Worm (Caenorhabditis elegans) whole organism, early embryonic: ENCODE data around the gene ugt-2.

Source experiments
- B0310.2 ChIP-seq: sonication (generic microtip); optimal IDR thresholded peaks from 2 replicates; lab custom pipeline; 2016; ENCODE audit warnings: mild to moderate bottlenecking, missing genetic modification characterization, missing compliant biosample characterization
- F13C5.2 ChIP-seq: sonication (generic microtip); optimal IDR thresholded peaks from 2 replicates; lab custom pipeline; 2017; ENCODE audit warnings: mild to moderate bottlenecking, missing genetic modification characterization, inconsistent platforms, missing compliant biosample characterization
- aly-1 ChIP-seq: sonication (generic microtip); optimal IDR thresholded peaks from 2 replicates; lab custom pipeline; 2016; ENCODE audit warnings: missing genetic modification characterization, missing compliant biosample characterization
- ama-1 ChIP-seq: fragments of 150-350 bp; optimal IDR thresholded peaks from 2 replicates; lab custom pipeline; 2014
- ceh-13 ChIP-seq: fragments of 200-800 bp; sonication (Bioruptor generic); optimal IDR thresholded peaks from 2 replicates; lab custom pipeline; 2018; ENCODE audit warnings: mild to moderate bottlenecking, missing genetic modification characterization, missing compliant biosample characterization
- ceh-36 ChIP-seq: sonication (generic microtip); optimal IDR thresholded peaks from 2 replicates; lab custom pipeline; 2016; ENCODE audit warnings: missing genetic modification characterization, inconsistent platforms, missing compliant biosample characterization
- ets-7 ChIP-seq: sonication (generic microtip); optimal IDR thresholded peaks from 2 replicates; lab custom pipeline; 2016; ENCODE audit warnings: missing genotype, missing genetic modification characterization, missing compliant biosample characterization
- flt-1 ChIP-seq: fragments of 200-800 bp; sonication (Bioruptor generic); IDR thresholded peaks from 2 replicates; pipeline ENCODE4 v1.3.6; 2022; ENCODE audit warnings: missing genetic modification characterization, missing compliant biosample characterization
- hmbx-1 ChIP-seq: sonication (generic microtip); optimal IDR thresholded peaks from 2 replicates; lab custom pipeline; 2016; ENCODE audit warnings: mild to moderate bottlenecking, missing genetic modification characterization, missing compliant biosample characterization
- hmg-4 ChIP-seq: fragments of 200-800 bp; sonication (Bioruptor generic); optimal IDR thresholded peaks from 2 replicates; lab custom pipeline; 2018; ENCODE audit warnings: mild to moderate bottlenecking, missing genetic modification characterization, missing compliant biosample characterization
- hnd-1 ChIP-seq: sonication (generic microtip); optimal IDR thresholded peaks from 2 replicates; lab custom pipeline; 2016; ENCODE audit warnings: missing genetic modification characterization, missing compliant biosample characterization
- pes-1 ChIP-seq: fragments of 200-800 bp; sonication (Bioruptor generic); IDR thresholded peaks from 2 replicates; pipeline ENCODE4 v1.3.6; 2022; ENCODE audit warnings: missing genetic modification reagents, missing genetic modification characterization, missing compliant biosample characterization
- scrt-1 ChIP-seq: fragments of 200-800 bp; sonication (Bioruptor generic); IDR thresholded peaks from 2 replicates; pipeline ENCODE4 v1.3.6; 2022; ENCODE audit warnings: missing genetic modification characterization, missing compliant biosample characterization
- sea-1 ChIP-seq: fragments of 200-800 bp; sonication (Bioruptor generic); conservative IDR thresholded peaks from 2 replicates; pipeline ENCODE4 v1.3.6; 2022; ENCODE audit warnings: missing genetic modification characterization, missing compliant biosample characterization
- tbx-11 ChIP-seq: fragments of 200-800 bp; sonication (Bioruptor generic); IDR thresholded peaks from 2 replicates; pipeline ENCODE4 v1.3.6; 2022; ENCODE audit warnings: missing genetic modification characterization, missing compliant biosample characterization
- tbx-37 ChIP-seq: fragments of 200-800 bp; sonication (Bioruptor generic); conservative IDR thresholded peaks from 2 replicates; pipeline ENCODE4 v1.3.6; 2022; ENCODE audit warnings: missing genetic modification reagents, missing genetic modification characterization, missing compliant biosample characterization
- tra-4 ChIP-seq: sonication (generic microtip); optimal IDR thresholded peaks from 2 replicates; lab custom pipeline; 2017; ENCODE audit warnings: missing genetic modification characterization, missing compliant biosample characterization

Gene ugt-2

ce11 chrV:10382142-10382541 is 16.5 kb upstream of the ugt-2 start, which contains the start of gene pqn-2:
Gene pqn-2, plus strand, starts transcription at chrV:10382442.
- no peak for TF ChIP-seq tbx-11 (GFP tag; lab: Robert Waterston, UW)

- TF ChIP-seq pes-1 (GFP tag; lab: Robert Waterston, UW), result no peak
- no peak for TF ChIP-seq tbx-11 (GFP tag; lab: Robert Waterston, UW)
- no peak for TF ChIP-seq ceh-36
- no peak for TF ChIP-seq ets-7
- TF ChIP-seq tra-4 (tag; lab: Kevin White, UChicago), result no peak
- TF ChIP-seq ama-1, result no peak
- TF ChIP-seq hmg-4, result no peak
- TF ChIP-seq aly-1 (tag; lab: Kevin White, UChicago), result no peak
Measured at ce11 chrV:10383950-10384349, 14.7 kb upstream of the ugt-2 start, which contains the start of gene spe-10. Gene spe-10, plus strand, starts transcription at chrV:10384250.

ce11 chrV:10387412-10387811 is 11.2 kb upstream of the ugt-2 start:
- TF ChIP-seq ceh-36, result no peak
- no peak for TF ChIP-seq aly-1 (tag; lab: Kevin White, UChicago)
- TF ChIP-seq hmbx-1 (tag; lab: Kevin White, UChicago), result no peak

- TF ChIP-seq ets-7, result no peak
- no peak for TF ChIP-seq hmg-4
- TF ChIP-seq sea-1 (GFP tag; lab: Robert Waterston, UW), result no peak
- TF ChIP-seq hnd-1 (tag; lab: Kevin White, UChicago), result no peak
- no peak for TF ChIP-seq ama-1
Measured at ce11 chrV:10388318-10388717, 10.3 kb upstream of the ugt-2 start, which contains the start of gene AC3.5. Gene AC3.5, plus strand, starts transcription at chrV:10388527.

- TF ChIP-seq F13C5.2 (tag; lab: Kevin White, UChicago) (no peak), hmg-4 (no peak), ets-7 (no peak), flt-1 (GFP tag; lab: Robert Waterston, UW) (no peak), scrt-1 (GFP tag; lab: Robert Waterston, UW) (no peak), tbx-11 (GFP tag; lab: Robert Waterston, UW) (no peak), B0310.2 (tag; lab: Kevin White, UChicago) (no peak), hmbx-1 (tag; lab: Kevin White, UChicago) (no peak), hnd-1 (tag; lab: Kevin White, UChicago) (no peak), tbx-37 (GFP tag; lab: Robert Waterston, UW) (no peak), ceh-13 (GFP tag; lab: Kevin White, UChicago) (no peak), ama-1 (no peak), aly-1 (tag; lab: Kevin White, UChicago) (no peak), sea-1 (GFP tag; lab: Robert Waterston, UW) (no peak), ceh-36 (no peak)
Measured at ce11 chrV:10393708-10394107, 4.9 kb upstream of the ugt-2 start.

ce11 chrV:10395173-10395766 is 3.3 kb upstream of the ugt-2 start, which contains the start of the genes col-151 and ugt-1:
Gene col-151, minus strand, starts transcription at chrV:10395223.
Gene ugt-1, plus strand, starts transcription at chrV:10395663.
- no peak for TF ChIP-seq sea-1 (GFP tag; lab: Robert Waterston, UW)
- no peak for TF ChIP-seq tbx-11 (GFP tag; lab: Robert Waterston, UW)
- no peak for TF ChIP-seq hmg-4
- TF ChIP-seq B0310.2 (tag; lab: Kevin White, UChicago), result no peak
- TF ChIP-seq tbx-37 (GFP tag; lab: Robert Waterston, UW), result no peak
- no peak for TF ChIP-seq scrt-1 (GFP tag; lab: Robert Waterston, UW)
- no peak for TF ChIP-seq hmbx-1 (tag; lab: Kevin White, UChicago)
- TF ChIP-seq ceh-13 (GFP tag; lab: Kevin White, UChicago), result no peak
- TF ChIP-seq ama-1, result no peak
- TF ChIP-seq F13C5.2 (tag; lab: Kevin White, UChicago), result no peak
- no peak for TF ChIP-seq flt-1 (GFP tag; lab: Robert Waterston, UW)
- no peak for TF ChIP-seq ets-7
- TF ChIP-seq hnd-1 (tag; lab: Kevin White, UChicago), result no peak
- no peak for TF ChIP-seq tra-4 (tag; lab: Kevin White, UChicago)
- no peak for TF ChIP-seq pes-1 (GFP tag; lab: Robert Waterston, UW)
- TF ChIP-seq aly-1 (tag; lab: Kevin White, UChicago), result no peak
- no peak for TF ChIP-seq ceh-36

ce11 chrV:10399290-10399689 is 689 bp downstream of the ugt-2 start:
- TF ChIP-seq ceh-13 (GFP tag; lab: Kevin White, UChicago) (no peak), tbx-11 (GFP tag; lab: Robert Waterston, UW) (no peak), pes-1 (GFP tag; lab: Robert Waterston, UW) (no peak), B0310.2 (tag; lab: Kevin White, UChicago) (no peak), hnd-1 (tag; lab: Kevin White, UChicago) (no peak), F13C5.2 (tag; lab: Kevin White, UChicago) (no peak), hmg-4 (no peak), ceh-36 (no peak), sea-1 (GFP tag; lab: Robert Waterston, UW) (no peak), ets-7 (no peak), tra-4 (tag; lab: Kevin White, UChicago) (no peak), flt-1 (GFP tag; lab: Robert Waterston, UW) (no peak), scrt-1 (GFP tag; lab: Robert Waterston, UW) (no peak), tbx-37 (GFP tag; lab: Robert Waterston, UW) (no peak), ama-1 (no peak)

ce11 chrV:10402804-10403203 is 4.2 kb downstream of the ugt-2 start, which contains the start of gene F15H10.8:
Gene F15H10.8, minus strand, starts transcription at chrV:10402904.
- TF ChIP-seq scrt-1 (GFP tag; lab: Robert Waterston, UW), result no peak
- no peak for TF ChIP-seq tbx-37 (GFP tag; lab: Robert Waterston, UW)
- TF ChIP-seq F13C5.2 (tag; lab: Kevin White, UChicago), result no peak
- TF ChIP-seq tra-4 (tag; lab: Kevin White, UChicago), result no peak
- no peak for TF ChIP-seq hmbx-1 (tag; lab: Kevin White, UChicago)
- no peak for TF ChIP-seq hnd-1 (tag; lab: Kevin White, UChicago)
- TF ChIP-seq tbx-11 (GFP tag; lab: Robert Waterston, UW), result no peak
- TF ChIP-seq hmg-4, result no peak
- TF ChIP-seq pes-1 (GFP tag; lab: Robert Waterston, UW), result no peak
- no peak for TF ChIP-seq ceh-13 (GFP tag; lab: Kevin White, UChicago)
- no peak for TF ChIP-seq B0310.2 (tag; lab: Kevin White, UChicago)
- no peak for TF ChIP-seq flt-1 (GFP tag; lab: Robert Waterston, UW)
- TF ChIP-seq sea-1 (GFP tag; lab: Robert Waterston, UW), result no peak
- no peak for TF ChIP-seq ama-1
- no peak for TF ChIP-seq aly-1 (tag; lab: Kevin White, UChicago)
- TF ChIP-seq ets-7, result no peak
- no peak for TF ChIP-seq ceh-36
